Fruit fly (Drosophila melanogaster): ENCODE data around the gene CG15431.

- TF ChIP-seq CG6854 (GFP tag; optimal IDR thresholded peaks at IDR 0.05), result no peak
- no peak for TF ChIP-seq CG10669 (GFP tag; optimal IDR thresholded peaks at IDR 0.05)
These were observed 13.1 kb upstream of the CG15431 start, which contains the start of the genes Secp43 and ND-B8 for dm6 chr2L:4454009-4454689.

All from whole organism, prepupa.